Fruit fly (Drosophila melanogaster): ENCODE measurements around the gene PolrMT.

Gene PolrMT

dm6 chr2L:1072184-1072583 lies 36.0 kb downstream of the PolrMT start (continued):
- peak; percentile 58; the same call in 1 of the 2 replicates for TF ChIP-seq wor (GFP tag; IDR thresholded peaks at IDR 0.05)
- TF ChIP-seq CG1647 (GFP tag; optimal IDR thresholded peaks at IDR 0.05): peak; percentile 94
- peak; percentile 95 for TF ChIP-seq CG4854 (GFP tag; optimal IDR thresholded peaks at IDR 0.05)
- peak; percentile 95 for TF ChIP-seq NK7.1 (GFP tag; optimal IDR thresholded peaks at IDR 0.05)
- TF ChIP-seq sens (GFP tag): peak; percentile 98
- TF ChIP-seq dimm (GFP tag; IDR thresholded peaks at IDR 0.05): peak; percentile 81; the same call in 1 of the 2 replicates
- TF ChIP-seq CG3407 (GFP tag; optimal IDR thresholded peaks at IDR 0.05): peak; percentile 99
- peak; percentile 76 for TF ChIP-seq D19B (GFP tag; optimal IDR thresholded peaks at IDR 0.05)
- no peak for TF ChIP-seq sna (GFP tag; IDR thresholded peaks at IDR 0.05; ENCODE audit: partially characterized antibody)
- peak; percentile 56 for TF ChIP-seq nmo (GFP tag; optimal IDR thresholded peaks at IDR 0.05)
- peak; percentile 95 for TF ChIP-seq NC2β (GFP tag; optimal IDR thresholded peaks at IDR 0.05)
- peak; percentile 83 for TF ChIP-seq sug (tag; optimal IDR thresholded peaks at IDR 0.05)
- peak; percentile 90 for TF ChIP-seq CG6683 (GFP tag; optimal IDR thresholded peaks at IDR 0.05)
- TF ChIP-seq CG13287 (GFP tag; IDR thresholded peaks at IDR 0.05; ENCODE audit: partially characterized antibody): no peak
- TF ChIP-seq CG16815 (GFP tag; optimal IDR thresholded peaks at IDR 0.05): peak; percentile 68
- peak; percentile 96 for TF ChIP-seq org-1 (GFP tag; optimal IDR thresholded peaks at IDR 0.05)
- TF ChIP-seq wdn (GFP tag; IDR thresholded peaks at IDR 0.05): peak; percentile 82
- peak; percentile 97 for TF ChIP-seq bab2 (GFP tag; optimal IDR thresholded peaks at IDR 0.05)
- TF ChIP-seq ems (GFP tag; optimal IDR thresholded peaks at IDR 0.05): peak; percentile 89
- peak; percentile 94 for TF ChIP-seq Hey (tag; optimal IDR thresholded peaks at IDR 0.05)
- TF ChIP-seq pita (GFP tag; optimal IDR thresholded peaks at IDR 0.05): no peak
- peak; percentile 43 for TF ChIP-seq abd-A (tag; optimal IDR thresholded peaks at IDR 0.05)
- peak; percentile 94 for TF ChIP-seq CG12659 (GFP tag; optimal IDR thresholded peaks at IDR 0.05)
- peak; percentile 53 for TF ChIP-seq Nf-YC (tag; optimal IDR thresholded peaks at IDR 0.05)
- TF ChIP-seq Fer3 (tag; optimal IDR thresholded peaks at IDR 0.05): peak; percentile 90
- TF ChIP-seq CG9609 (GFP tag; optimal IDR thresholded peaks at IDR 0.05): peak; percentile 86
- TF ChIP-seq CG6854 (GFP tag; optimal IDR thresholded peaks at IDR 0.05): peak; percentile 88
- TF ChIP-seq trem (tag; optimal IDR thresholded peaks at IDR 0.05): peak; percentile 76
- TF ChIP-seq CG9215 (GFP tag; IDR thresholded peaks at IDR 0.05): peak; percentile 57
- no peak for TF ChIP-seq br (optimal IDR thresholded peaks at IDR 0.05)
- peak; percentile 91 for TF ChIP-seq jumu (GFP tag; optimal IDR thresholded peaks at IDR 0.05)
- no peak for TF ChIP-seq CG34224 (GFP tag; IDR thresholded peaks at IDR 0.05; ENCODE audit: partially characterized antibody)
- TF ChIP-seq cato (GFP tag; optimal IDR thresholded peaks at IDR 0.05; ENCODE audit: borderline replicate concordance): peak; percentile 87
- TF ChIP-seq CG42726 (GFP tag; IDR thresholded peaks at IDR 0.05; ENCODE audit: partially characterized antibody): no peak
- peak; percentile 91 for TF ChIP-seq pb (GFP tag; optimal IDR thresholded peaks at IDR 0.05)
- peak; percentile 95 for TF ChIP-seq NC2α (GFP tag; optimal IDR thresholded peaks at IDR 0.05)
- TF ChIP-seq pfk (GFP tag; optimal IDR thresholded peaks at IDR 0.05): peak; percentile 77
- TF ChIP-seq CG4282 (GFP tag; optimal IDR thresholded peaks at IDR 0.05): peak; percentile 89
- TF ChIP-seq gsb-n (tag; optimal IDR thresholded peaks at IDR 0.05): peak; percentile 95
- TF ChIP-seq ind (GFP tag; optimal IDR thresholded peaks at IDR 0.05): peak; percentile 67
- peak; percentile 99 for TF ChIP-seq fd64A (GFP tag; optimal IDR thresholded peaks at IDR 0.05)
- TF ChIP-seq CG14014 (GFP tag; IDR thresholded peaks at IDR 0.05): peak; percentile 89
- TF ChIP-seq kni (GFP tag; optimal IDR thresholded peaks at IDR 0.05): peak; percentile 99
- peak; percentile 83 for TF ChIP-seq E2f1 (GFP tag; IDR thresholded peaks at IDR 0.05)
- peak; percentile 79 for TF ChIP-seq slbo (GFP tag; IDR thresholded peaks at IDR 0.05)
- peak; percentile 96 for TF ChIP-seq CG1603 (tag; optimal IDR thresholded peaks at IDR 0.05)
- TF ChIP-seq gsb (GFP tag; IDR thresholded peaks at IDR 0.05): peak; percentile 81
- peak; percentile 66 for TF ChIP-seq luna (GFP tag; optimal IDR thresholded peaks at IDR 0.05)
- TF ChIP-seq run (tag; optimal IDR thresholded peaks at IDR 0.05): peak; percentile 88
- peak; percentile 98 for TF ChIP-seq Kr (GFP tag; optimal IDR thresholded peaks at IDR 0.05)
- peak; percentile 92 for TF ChIP-seq Sox102F (GFP tag; optimal IDR thresholded peaks at IDR 0.05)
